Worm (Caenorhabditis elegans): ENCODE results near the gene Y43F8C.11.

The Y43F8C.11 gene

DNA sequence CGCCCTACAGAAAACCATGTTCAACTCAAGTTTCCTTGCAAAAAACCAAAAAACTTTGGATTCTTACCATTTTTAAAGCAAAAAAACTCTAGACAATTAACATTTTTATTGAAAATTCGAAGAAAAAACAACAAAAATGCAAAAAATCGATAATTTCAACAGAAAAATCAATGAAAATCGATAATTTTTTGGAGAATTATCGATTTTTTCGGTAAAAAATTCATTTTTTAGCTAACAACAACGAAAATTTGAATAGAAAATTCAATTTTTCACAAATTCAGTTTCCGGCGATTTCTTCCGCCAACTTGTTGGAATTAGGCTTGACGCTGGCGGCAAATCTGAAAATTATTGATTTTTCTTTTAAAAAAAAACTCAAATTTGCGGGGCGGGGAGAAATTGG lies 37.1 kb upstream of the Y43F8C.11 start:
- TF ChIP-seq ceh-28 (tag; optimal IDR thresholded peaks at IDR 0.05) = peak; percentile 95
- TF ChIP-seq pqm-1 (tag; optimal IDR thresholded peaks at IDR 0.05) = no peak

DNA sequence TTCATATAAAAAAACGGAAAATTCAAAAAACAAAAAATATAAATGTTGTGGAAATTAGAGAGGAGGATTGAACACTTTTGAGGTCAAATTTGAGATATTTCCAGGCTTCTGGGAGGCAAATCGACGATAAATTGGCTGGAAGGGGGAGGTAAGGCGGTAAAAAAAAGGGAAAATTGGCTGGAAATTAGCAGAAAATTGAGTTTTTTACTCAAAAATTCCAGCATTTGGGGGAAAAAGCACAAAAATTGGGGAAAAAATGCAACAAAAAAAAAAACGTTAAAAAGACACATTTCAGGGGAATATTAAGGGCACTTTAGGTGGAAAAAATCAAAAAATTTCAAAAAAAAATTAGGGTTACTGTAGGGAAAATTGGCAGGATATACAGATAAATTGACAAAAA lies 35.9 kb upstream of the Y43F8C.11 start:
- TF ChIP-seq lin-39 (tag; optimal IDR thresholded peaks at IDR 0.05) (no peak), mdl-1 (tag; optimal IDR thresholded peaks at IDR 0.05) (no peak), ama-1 (optimal IDR thresholded peaks at IDR 0.05) (no peak), mml-1 (tag; optimal IDR thresholded peaks at IDR 0.05) (no peak), unc-62 (GFP tag; optimal IDR thresholded peaks at IDR 0.05) (no peak), lsy-12 (tag; optimal IDR thresholded peaks at IDR 0.05) (no peak), daf-12 (tag; optimal IDR thresholded peaks at IDR 0.05) (no peak)

DNA sequence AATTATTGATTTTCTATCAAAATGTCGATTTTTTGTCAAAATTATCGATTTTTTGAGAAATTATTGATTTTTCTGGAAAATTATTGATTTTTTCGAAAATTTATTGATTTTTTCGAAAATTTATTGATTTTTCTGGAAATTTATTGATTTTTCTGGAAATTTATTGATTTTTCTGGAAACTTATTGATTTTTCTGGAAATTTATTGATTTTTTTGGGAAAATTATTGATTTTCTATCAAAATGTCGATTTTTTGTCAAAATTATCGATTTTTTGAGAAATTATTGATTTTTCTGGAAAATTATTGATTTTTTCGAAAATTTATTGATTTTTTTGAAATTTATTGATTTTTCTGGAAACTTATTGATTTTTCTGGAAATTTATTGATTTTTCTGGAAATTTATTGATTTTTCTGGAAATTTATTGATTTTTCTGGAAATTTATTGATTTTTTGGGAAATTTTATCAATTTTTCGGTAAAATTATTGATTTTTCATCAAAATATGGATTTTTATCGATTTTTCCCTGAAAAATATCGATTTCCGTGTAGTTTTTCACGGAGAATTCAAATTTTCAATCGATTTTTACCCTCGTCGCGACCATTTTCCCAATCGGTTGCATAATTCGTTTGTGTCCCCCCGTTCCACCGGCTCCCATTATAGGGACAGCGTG lies 34.4 kb upstream of the Y43F8C.11 start:
- TF ChIP-seq ceh-28 (tag; optimal IDR thresholded peaks at IDR 0.05) = peak; percentile 98

DNA sequence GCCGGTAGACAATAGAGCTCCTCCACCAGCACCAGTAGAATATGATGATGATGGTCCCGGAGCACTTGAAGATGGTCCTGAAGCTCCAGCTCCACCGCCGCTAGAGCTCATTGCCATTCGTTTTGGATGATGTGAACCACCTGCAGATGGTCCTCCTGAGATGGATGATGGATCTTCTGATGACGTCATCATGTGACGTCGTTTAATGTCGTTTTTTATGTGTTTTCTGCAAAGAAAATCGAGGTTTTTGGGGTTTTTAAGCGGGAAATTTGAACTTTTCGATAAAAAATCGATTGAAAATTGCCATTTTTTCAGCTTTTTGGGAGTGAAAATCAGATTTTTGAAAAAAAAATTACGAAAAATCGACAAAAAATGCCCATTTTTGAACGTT lies 33.9 kb upstream of the Y43F8C.11 start:
- TF ChIP-seq mml-1 (tag; optimal IDR thresholded peaks at IDR 0.05) (no peak), aly-2 (tag; optimal IDR thresholded peaks at IDR 0.05) (no peak), nhr-25 (tag; optimal IDR thresholded peaks at IDR 0.05) (no peak), eor-1 (tag; optimal IDR thresholded peaks at IDR 0.05) (no peak), nhr-43 (tag; optimal IDR thresholded peaks at IDR 0.05; ENCODE audit: poor library complexity, severe bottlenecking) (no peak), ZK546.5 (tag; optimal IDR thresholded peaks at IDR 0.05) (no peak), lin-39 (tag; optimal IDR thresholded peaks at IDR 0.05) (no peak)

DNA sequence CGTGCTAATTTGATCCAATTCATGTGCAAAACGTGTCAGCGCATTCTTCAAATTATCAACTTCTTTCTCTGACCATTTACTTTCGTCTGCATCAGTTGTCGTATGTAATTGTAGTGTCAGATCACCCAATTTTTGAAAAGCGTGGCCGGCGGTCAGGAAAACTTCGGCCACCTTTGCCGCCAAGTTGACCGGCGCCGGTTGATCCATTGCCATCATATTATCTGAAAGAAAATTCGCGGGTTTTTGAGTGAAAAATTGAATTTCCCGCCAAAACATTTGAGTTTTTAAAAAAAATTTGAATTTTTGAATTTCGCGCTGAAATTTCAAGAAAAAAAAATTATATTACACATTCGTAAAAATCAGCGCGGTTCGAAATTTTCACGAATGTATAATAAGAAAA lies 32.2 kb upstream of the Y43F8C.11 start:
- TF ChIP-seq tbx-2 (tag; optimal IDR thresholded peaks at IDR 0.05) (no peak), mdl-1 (tag; optimal IDR thresholded peaks at IDR 0.05) (no peak), R02D3.7 (tag; optimal IDR thresholded peaks at IDR 0.05) (no peak), nhr-25 (tag; optimal IDR thresholded peaks at IDR 0.05) (no peak), ceh-82 (tag; optimal IDR thresholded peaks at IDR 0.05) (no peak), hmg-11 (tag; optimal IDR thresholded peaks at IDR 0.05) (no peak), fos-1 (tag; optimal IDR thresholded peaks at IDR 0.05) (no peak), egl-27 (tag; optimal IDR thresholded peaks at IDR 0.05) (no peak), unc-39 (tag; optimal IDR thresholded peaks at IDR 0.05) (no peak), ceh-16 (tag; optimal IDR thresholded peaks at IDR 0.05) (no peak), lin-39 (tag; optimal IDR thresholded peaks at IDR 0.05) (no peak), ama-1 (optimal IDR thresholded peaks at IDR 0.05) (no peak), fkh-10 (GFP tag; optimal IDR thresholded peaks at IDR 0.05) (no peak), nhr-43 (tag; optimal IDR thresholded peaks at IDR 0.05; ENCODE audit: poor library complexity, severe bottlenecking) (no peak)

DNA sequence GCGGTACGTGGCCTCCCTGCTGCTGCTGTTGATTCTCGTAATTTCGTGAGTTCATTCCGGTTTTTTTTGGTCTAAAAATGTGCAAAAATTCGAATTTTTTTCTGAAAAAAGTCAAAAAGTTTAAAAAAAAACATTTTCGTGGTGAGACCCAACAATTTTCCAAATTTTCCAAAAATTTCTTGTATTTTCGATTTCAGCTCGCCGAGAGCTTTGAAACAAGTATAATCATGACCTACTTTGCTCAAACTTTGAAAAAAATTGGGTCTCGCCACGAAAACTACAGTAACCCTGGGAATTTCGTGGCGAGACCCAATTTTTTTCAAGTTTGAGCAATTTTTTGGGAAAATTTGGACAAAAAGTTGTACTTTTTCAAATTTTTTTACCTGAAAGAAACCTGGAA lies 29.3 kb upstream of the Y43F8C.11 start, which contains the start of gene Y43F8C.6:
Gene Y43F8C.6, minus strand, starts transcription at position 101 of the 400 bp plus-strand sequence.
- no peak for TF ChIP-seq ceh-9 (tag; optimal IDR thresholded peaks at IDR 0.05)
- no peak for TF ChIP-seq nhr-237 (tag; optimal IDR thresholded peaks at IDR 0.05)
- no peak for TF ChIP-seq lin-39 (tag; optimal IDR thresholded peaks at IDR 0.05)
- no peak for TF ChIP-seq egl-27 (tag; optimal IDR thresholded peaks at IDR 0.05)
- TF ChIP-seq lsy-12 (tag; optimal IDR thresholded peaks at IDR 0.05) = no peak
- TF ChIP-seq mml-1 (tag; optimal IDR thresholded peaks at IDR 0.05) = no peak
- no peak for TF ChIP-seq fkh-2 (tag; optimal IDR thresholded peaks at IDR 0.05)
- TF ChIP-seq nhr-77 (tag; optimal IDR thresholded peaks at IDR 0.05) = no peak
- TF ChIP-seq nhr-25 (tag; optimal IDR thresholded peaks at IDR 0.05) = no peak
- TF ChIP-seq R02D3.7 (tag; optimal IDR thresholded peaks at IDR 0.05) = no peak
- TF ChIP-seq hmg-11 (tag; optimal IDR thresholded peaks at IDR 0.05) = no peak
- TF ChIP-seq tbx-2 (tag; optimal IDR thresholded peaks at IDR 0.05) = no peak
- TF ChIP-seq jun-1 (tag; optimal IDR thresholded peaks at IDR 0.05) = no peak
- TF ChIP-seq pha-4 (tag; optimal IDR thresholded peaks at IDR 0.05) = no peak
- TF ChIP-seq ceh-28 (tag; optimal IDR thresholded peaks at IDR 0.05) = no peak
- TF ChIP-seq daf-12 (tag; optimal IDR thresholded peaks at IDR 0.05) = no peak
- TF ChIP-seq nhr-67 (tag; optimal IDR thresholded peaks at IDR 0.05) = no peak

DNA sequence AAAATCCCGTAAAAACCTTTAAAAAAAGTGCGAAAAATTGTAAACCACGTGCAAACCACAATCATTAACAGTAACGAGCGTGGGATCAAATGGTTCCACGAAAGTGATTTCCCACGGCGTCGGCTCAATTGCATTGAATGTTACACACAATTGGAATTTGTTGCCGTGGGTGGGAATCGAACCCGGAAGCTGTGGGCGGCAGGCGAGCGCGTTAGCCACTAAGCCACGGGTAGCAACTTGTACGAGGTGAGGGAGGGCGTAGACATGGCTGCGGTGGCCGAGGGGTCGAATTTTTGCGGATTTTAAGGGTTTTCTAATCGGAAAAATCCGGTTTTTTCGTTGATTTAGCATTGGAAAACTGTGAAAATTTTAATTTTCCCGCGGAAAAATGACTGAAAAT lies 27.0 kb upstream of the Y43F8C.11 start:
- TF ChIP-seq hmg-11 (tag; optimal IDR thresholded peaks at IDR 0.05) (peak; percentile 90), pha-4 (tag; optimal IDR thresholded peaks at IDR 0.05) (peak; percentile 57), nhr-12 (tag; optimal IDR thresholded peaks at IDR 0.05) (no peak), skn-1 (tag; optimal IDR thresholded peaks at IDR 0.05) (peak; percentile 53), fos-1 (tag; optimal IDR thresholded peaks at IDR 0.05) (no peak), egl-27 (tag; optimal IDR thresholded peaks at IDR 0.05) (peak; percentile 84), elt-3 (tag; optimal IDR thresholded peaks at IDR 0.05) (peak in 1 of 3 experiments; percentile 43), elt-2 (tag; optimal IDR thresholded peaks at IDR 0.05) (peak; percentile 64), sea-2 (GFP tag; optimal IDR thresholded peaks at IDR 0.05) (no peak), ama-1 (optimal IDR thresholded peaks at IDR 0.05) (peak; percentile 69), mml-1 (tag; optimal IDR thresholded peaks at IDR 0.05) (no peak), nhr-28 (tag; optimal IDR thresholded peaks at IDR 0.05) (no peak), daf-12 (tag; optimal IDR thresholded peaks at IDR 0.05) (peak; percentile 12), mdl-1 (tag; optimal IDR thresholded peaks at IDR 0.05) (no peak), jun-1 (tag; optimal IDR thresholded peaks at IDR 0.05) (peak; percentile 79), pqm-1 (tag; optimal IDR thresholded peaks at IDR 0.05) (no peak), tbx-2 (tag; optimal IDR thresholded peaks at IDR 0.05) (peak; percentile 82), zag-1 (tag; optimal IDR thresholded peaks at IDR 0.05) (no peak), egl-5 (tag; optimal IDR thresholded peaks at IDR 0.05) (peak; percentile 67), fkh-2 (tag; optimal IDR thresholded peaks at IDR 0.05) (no peak), ceh-28 (tag; optimal IDR thresholded peaks at IDR 0.05) (peak; percentile 59), ZK546.5 (tag; optimal IDR thresholded peaks at IDR 0.05) (no peak)
